Fruit fly (Drosophila melanogaster) whole organism, prepupa: Measurements from ENCODE around the gene Eip75B.

ENCODE experiments used
- CG11762 ChIP-seq: fragments of 200-800 bp; sonication (Bioruptor generic); optimal IDR thresholded peaks from 3 replicates; lab custom pipeline; 2016; ENCODE audit warnings: missing biosample characterization, missing genetic modification characterization; ENCODE audit not compliant: insufficient read depth
- CG15336 ChIP-seq: fragments of 200-800 bp; sonication (Bioruptor generic); IDR thresholded peaks from 2 replicates; pipeline ENCODE4 v1.3.6; 2022; ENCODE audit warnings: missing biosample characterization, missing genetic modification characterization
- CG1621 ChIP-seq: fragments of 200-800 bp; sonication (Bioruptor generic); optimal IDR thresholded peaks from 3 replicates; lab custom pipeline; 2018; ENCODE audit warnings: missing biosample characterization, mild to moderate bottlenecking, missing genetic modification characterization
- CG16779 ChIP-seq: fragments of 200-800 bp; sonication (Bioruptor generic); optimal IDR thresholded peaks from 3 replicates; lab custom pipeline; 2017; ENCODE audit warnings: missing biosample characterization, mild to moderate bottlenecking, missing genetic modification characterization
- CG3032 ChIP-seq: fragments of 200-800 bp; optimal IDR thresholded peaks from 2 replicates; lab custom pipeline; 2019; ENCODE audit warnings: missing biosample characterization, mild to moderate bottlenecking, missing genetic modification characterization, moderate library complexity
- CG34406 ChIP-seq: fragments of 200-800 bp; sonication (Bioruptor generic); optimal IDR thresholded peaks from 3 replicates; lab custom pipeline; 2016; ENCODE audit warnings: missing biosample characterization, missing genetic modification characterization
- CG3919 ChIP-seq: fragments of 200-800 bp; sonication (Bioruptor generic); optimal IDR thresholded peaks from 3 replicates; lab custom pipeline; 2016; ENCODE audit warnings: missing biosample characterization, missing genetic modification characterization
- CG4318 ChIP-seq: fragments of 200-800 bp; sonication (Bioruptor generic); optimal IDR thresholded peaks from 3 replicates; lab custom pipeline; 2017; ENCODE audit warnings: missing biosample characterization, mild to moderate bottlenecking, missing genetic modification characterization
- CG6163 ChIP-seq: fragments of 200-800 bp; sonication (Bioruptor generic); IDR thresholded peaks from 3 replicates; pipeline ENCODE4 v1.3.6; 2022; ENCODE audit warnings: missing biosample characterization, missing genetic modification characterization
- CG6276 ChIP-seq: fragments of 200-800 bp; sonication (Bioruptor generic); optimal IDR thresholded peaks from 2 replicates; lab custom pipeline; 2017; ENCODE audit warnings: missing biosample characterization, mild to moderate bottlenecking, missing genetic modification characterization
- CG6792 ChIP-seq: fragments of 200-800 bp; sonication (Bioruptor generic); optimal IDR thresholded peaks from 3 replicates; lab custom pipeline; 2016; ENCODE audit warnings: missing biosample characterization, missing genetic modification characterization
- CG6808 ChIP-seq: fragments of 200-800 bp; sonication (Bioruptor generic); optimal IDR thresholded peaks from 3 replicates; lab custom pipeline; 2017; ENCODE audit warnings: missing biosample characterization, missing genetic modification characterization, mild to moderate bottlenecking, moderate library complexity, missing genetic modification reagents
- CG6854 ChIP-seq: fragments of 200-800 bp; sonication (Bioruptor generic); optimal IDR thresholded peaks from 2 replicates; lab custom pipeline; 2017; ENCODE audit warnings: missing biosample characterization, mild to moderate bottlenecking, missing genetic modification characterization
- CG7368 ChIP-seq: fragments of 200-800 bp; sonication (Bioruptor generic); optimal IDR thresholded peaks from 3 replicates; lab custom pipeline; 2016; ENCODE audit warnings: missing biosample characterization, missing genetic modification characterization
- CG8119 ChIP-seq: fragments of 200-800 bp; sonication (Bioruptor generic); IDR thresholded peaks from 3 replicates; pipeline ENCODE4 v1.3.6; 2022; ENCODE audit warnings: missing biosample characterization, missing genetic modification characterization
- CG8319 ChIP-seq: fragments of 200-800 bp; sonication (Bioruptor generic); optimal IDR thresholded peaks from 3 replicates; lab custom pipeline; 2016; ENCODE audit warnings: missing biosample characterization, missing genetic modification characterization
- CG9139 ChIP-seq: fragments of 200-800 bp; sonication (Bioruptor generic); optimal IDR thresholded peaks from 3 replicates; lab custom pipeline; 2017; ENCODE audit warnings: missing biosample characterization, mild to moderate bottlenecking, missing genetic modification characterization
- Eip75B ChIP-seq: fragments of 200-800 bp; sonication (Bioruptor generic); optimal IDR thresholded peaks from 3 replicates; lab custom pipeline; 2016; ENCODE audit warnings: missing biosample characterization, missing genetic modification characterization
- Eip78C ChIP-seq: fragments of 200-800 bp; sonication (Bioruptor generic); peaks from one replicate; lab custom pipeline; 2016; ENCODE audit warnings: missing biosample characterization, missing genetic modification characterization
- Eip93F ChIP-seq: fragments of 200-800 bp; sonication (Bioruptor generic); optimal IDR thresholded peaks from 2 replicates; lab custom pipeline; 2016; ENCODE audit warnings: missing biosample characterization, mild to moderate bottlenecking, missing genetic modification characterization
- Ets21C ChIP-seq: fragments of 200-800 bp; sonication (Bioruptor generic); optimal IDR thresholded peaks from 3 replicates; lab custom pipeline; 2016; ENCODE audit warnings: missing biosample characterization, missing genetic modification characterization
- Ets96B ChIP-seq: fragments of 200-800 bp; optimal IDR thresholded peaks from 2 replicates; lab custom pipeline; 2019; ENCODE audit warnings: missing biosample characterization, mild to moderate bottlenecking, missing genetic modification characterization, moderate library complexity
- Hr39 ChIP-seq: fragments of 200-800 bp; sonication (Bioruptor generic); optimal IDR thresholded peaks from 2 replicates; lab custom pipeline; 2016; ENCODE audit warnings: missing biosample characterization, missing genetic modification characterization
- Hr4 ChIP-seq: fragments of 200-800 bp; sonication (Bioruptor generic); optimal IDR thresholded peaks from 3 replicates; lab custom pipeline; 2016; ENCODE audit warnings: missing biosample characterization, missing genetic modification characterization
- Met ChIP-seq: fragments of 200-800 bp; sonication (Bioruptor generic); optimal IDR thresholded peaks from 3 replicates; lab custom pipeline; 2016; ENCODE audit warnings: missing biosample characterization, missing genetic modification characterization
- OdsH ChIP-seq: fragments of 200-800 bp; sonication (Bioruptor generic); optimal IDR thresholded peaks from 3 replicates; lab custom pipeline; 2016; ENCODE audit warnings: missing biosample characterization, missing genetic modification characterization
- Sox102F ChIP-seq: fragments of 200-800 bp; sonication (Bioruptor generic); optimal IDR thresholded peaks from 2 replicates; lab custom pipeline; 2016; ENCODE audit warnings: missing biosample characterization, mild to moderate bottlenecking, missing genetic modification characterization
- Sox14 ChIP-seq: fragments of 200-800 bp; sonication (Bioruptor generic); optimal IDR thresholded peaks from 3 replicates; lab custom pipeline; 2016; ENCODE audit warnings: missing biosample characterization, missing genetic modification characterization
- Sox15 ChIP-seq: fragments of 200-800 bp; sonication (Bioruptor generic); optimal IDR thresholded peaks from 3 replicates; lab custom pipeline; 2016; ENCODE audit warnings: missing biosample characterization, missing genetic modification characterization
- cyc ChIP-seq: fragments of 200-800 bp; sonication (Bioruptor generic); optimal IDR thresholded peaks from 3 replicates; lab custom pipeline; 2016; ENCODE audit warnings: missing biosample characterization, missing genetic modification characterization
- dsx ChIP-seq: fragments of 200-800 bp; optimal IDR thresholded peaks from 3 replicates; lab custom pipeline; 2019; ENCODE audit warnings: missing biosample characterization, mild to moderate bottlenecking, missing genetic modification characterization, moderate library complexity; ENCODE audit not compliant: poor library complexity, severe bottlenecking
- eg ChIP-seq: fragments of 200-800 bp; sonication (Bioruptor generic); IDR thresholded peaks from 3 replicates; pipeline ENCODE4 v1.3.6; 2022; ENCODE audit warnings: missing biosample characterization, missing genetic modification characterization
- esn ChIP-seq: fragments of 200-800 bp; sonication (Bioruptor generic); optimal IDR thresholded peaks from 2 replicates; lab custom pipeline; 2016; ENCODE audit warnings: missing biosample characterization, mild to moderate bottlenecking, missing genetic modification characterization, moderate library complexity
- fd85E ChIP-seq: fragments of 200-800 bp; sonication (Bioruptor generic); optimal IDR thresholded peaks from 3 replicates; lab custom pipeline; 2016; ENCODE audit warnings: missing biosample characterization, missing genetic modification characterization
- lz ChIP-seq: fragments of 200-800 bp; sonication (Bioruptor generic); optimal IDR thresholded peaks from 3 replicates; lab custom pipeline; 2016; ENCODE audit warnings: missing biosample characterization, missing genetic modification characterization
- net ChIP-seq: fragments of 200-800 bp; sonication (Bioruptor generic); optimal IDR thresholded peaks from 3 replicates; lab custom pipeline; 2016; ENCODE audit warnings: missing biosample characterization, missing genetic modification characterization
- pdm3 ChIP-seq: fragments of 200-800 bp; sonication (Bioruptor generic); optimal IDR thresholded peaks from 3 replicates; lab custom pipeline; 2016; ENCODE audit warnings: missing biosample characterization, missing genetic modification characterization
- ss ChIP-seq, 2 experiments: fragments of 200-800 bp; sonication (Bioruptor generic); optimal IDR thresholded peaks; 2 replicates in 1 of 2; 3 replicates in 1 of 2; lab custom pipeline; 2017 to 2018; ENCODE audit warnings: mild to moderate bottlenecking in 2 of 2, missing biosample characterization in 2 of 2, missing genetic modification characterization in 2 of 2, moderate library complexity in 1 of 2
- svp ChIP-seq: fragments of 200-800 bp; sonication (Bioruptor generic); peaks from one replicate; lab custom pipeline; 2016; ENCODE audit warnings: missing biosample characterization, missing genetic modification characterization
- topi ChIP-seq: fragments of 200-800 bp; sonication (Bioruptor generic); optimal IDR thresholded peaks from 3 replicates; lab custom pipeline; 2016; ENCODE audit warnings: missing biosample characterization, missing genetic modification characterization
- vri ChIP-seq: fragments of 200-800 bp; sonication (Bioruptor generic); optimal IDR thresholded peaks from 3 replicates; lab custom pipeline; 2016; ENCODE audit warnings: missing biosample characterization, mild to moderate bottlenecking, missing genetic modification characterization

Eip75B gene

dm6 chr3L:17962069-17962664 is 102.3 kb downstream of the Eip75B start:
- no peak for TF ChIP-seq Ets96B (tag; lab: Kevin White, UChicago)
- no peak for TF ChIP-seq Ets21C
- peak; percentile 30 for TF ChIP-seq Eip75B (GFP tag; lab: Kevin White, UChicago)
- no peak for TF ChIP-seq fd85E (GFP tag; lab: Kevin White, UChicago)
- no peak for TF ChIP-seq CG7368 (GFP tag; lab: Kevin White, UChicago)
- TF ChIP-seq Sox15 (GFP tag; lab: Kevin White, UChicago): no peak
- no peak for TF ChIP-seq CG6276 (GFP tag; lab: Kevin White, UChicago)
- no peak for TF ChIP-seq Sox14 (GFP tag; lab: Kevin White, UChicago)
- TF ChIP-seq CG6808 (GFP tag; lab: Kevin White, UChicago): peak; percentile 40
- TF ChIP-seq svp (GFP tag; lab: Kevin White, UChicago): peak; percentile 83
- TF ChIP-seq ss (GFP tag; optimal IDR thresholded peaks at IDR 0.05; lab: Kevin White, UChicago): peak in 1 of 2 experiments; percentile 29
- no peak for TF ChIP-seq CG6854
- TF ChIP-seq CG8119 (GFP tag; lab: Robert Waterston, UW): no peak
- no peak for TF ChIP-seq esn (GFP tag; lab: Kevin White, UChicago)
- no peak for TF ChIP-seq vri (GFP tag; lab: Kevin White, UChicago)
- peak; percentile 37 for TF ChIP-seq Eip78C (GFP tag; lab: Kevin White, UChicago)
- TF ChIP-seq CG3919 (GFP tag; lab: Kevin White, UChicago): peak; percentile 37
- TF ChIP-seq CG8319 (GFP tag; lab: Kevin White, UChicago): no peak
- no peak; the same call in 1 of the 2 replicates for TF ChIP-seq CG15336 (GFP tag; lab: Robert Waterston, UW)
- TF ChIP-seq CG3032 (tag; lab: Kevin White, UChicago): no peak

dm6 chr3L:17961608-17962007 is 102.9 kb downstream of the Eip75B start:
- TF ChIP-seq Met (GFP tag; lab: Kevin White, UChicago): peak; percentile 29
- peak; percentile 64 for TF ChIP-seq CG15336 (GFP tag; lab: Robert Waterston, UW)
- TF ChIP-seq vri (GFP tag; lab: Kevin White, UChicago): peak; percentile 70
- peak; percentile 8 to 54 for TF ChIP-seq ss (GFP tag; optimal IDR thresholded peaks at IDR 0.05; lab: Kevin White, UChicago)
- TF ChIP-seq CG4318 (GFP tag; lab: Kevin White, UChicago): no peak
- TF ChIP-seq Eip78C (GFP tag; lab: Kevin White, UChicago): peak; percentile 78
- TF ChIP-seq lz (GFP tag; lab: Kevin White, UChicago): peak; percentile 3
- peak; percentile 53 for TF ChIP-seq CG16779 (tag; lab: Kevin White, UChicago)
- peak; percentile 25 for TF ChIP-seq CG6808 (GFP tag; lab: Kevin White, UChicago)
- peak; percentile 2 for TF ChIP-seq CG6792 (GFP tag; lab: Kevin White, UChicago)
- TF ChIP-seq esn (GFP tag; lab: Kevin White, UChicago): peak; percentile 22
- peak; percentile 35 for TF ChIP-seq Eip93F
- peak; percentile 8 for TF ChIP-seq topi
- no peak for TF ChIP-seq pdm3 (GFP tag; lab: Kevin White, UChicago)
- no peak for TF ChIP-seq net (GFP tag; lab: Kevin White, UChicago)
- no peak for TF ChIP-seq Hr39 (GFP tag; lab: Kevin White, UChicago)
- peak; percentile 14 for TF ChIP-seq CG9139 (GFP tag; lab: Kevin White, UChicago)
- TF ChIP-seq Hr4 (GFP tag; lab: Kevin White, UChicago): no peak
- TF ChIP-seq CG34406 (GFP tag; lab: Kevin White, UChicago): no peak
- TF ChIP-seq Sox14 (GFP tag; lab: Kevin White, UChicago): peak; percentile 59
- TF ChIP-seq svp (GFP tag; lab: Kevin White, UChicago): peak; percentile 70
- TF ChIP-seq CG1621 (tag; lab: Kevin White, UChicago): peak; percentile 9
- peak; percentile 69 for TF ChIP-seq CG6854
- TF ChIP-seq eg: peak; percentile 29; the same call in 1 of the 3 replicates
- TF ChIP-seq dsx (GFP tag; lab: Kevin White, UChicago): peak; percentile 1
- 0 out of 3 replicates have a peak, but pooled peaks have one; percentile 27 for TF ChIP-seq CG8119 (GFP tag; lab: Robert Waterston, UW)
- TF ChIP-seq fd85E (GFP tag; lab: Kevin White, UChicago): peak; percentile 38
- no peak for TF ChIP-seq CG11762
- peak; percentile 7 for TF ChIP-seq Sox102F
- TF ChIP-seq Eip75B (GFP tag; lab: Kevin White, UChicago): peak; percentile 9
- no peak for TF ChIP-seq OdsH (GFP tag; lab: Kevin White, UChicago)
- TF ChIP-seq CG6163 (GFP tag; lab: Robert Waterston, UW): 0 out of 3 replicates have a peak, but pooled peaks have one; percentile 35
- no peak for TF ChIP-seq cyc (GFP tag; lab: Kevin White, UChicago)
- TF ChIP-seq CG3919 (GFP tag; lab: Kevin White, UChicago): no peak
- TF ChIP-seq, all 60 proteins: peak for 24
